Worm (Caenorhabditis elegans): Measurements from ENCODE around the gene lin-39.

ce11 chrIII:7494850-7495314, 41.5 kb downstream of the lin-39 start:
- TF ChIP-seq php-3 (GFP tag; IDR thresholded peaks at IDR 0.05) (0 out of 2 replicates have a peak, but pooled peaks have one; percentile 5), spr-3 (GFP tag; optimal IDR thresholded peaks at IDR 0.05) (peak; percentile 58), egl-27 (tag; optimal IDR thresholded peaks at IDR 0.05) (no peak), snpc-4 (tag; optimal IDR thresholded peaks at IDR 0.05) (no peak), zag-1 (tag; optimal IDR thresholded peaks at IDR 0.05) (no peak), daf-8 (GFP tag; IDR thresholded peaks at IDR 0.05) (no peak), unc-39 (tag; optimal IDR thresholded peaks at IDR 0.05) (no peak), fos-1 (tag; optimal IDR thresholded peaks at IDR 0.05) (no peak), ceh-20 (GFP tag; IDR thresholded peaks at IDR 0.05) (no peak), fkh-10 (GFP tag; optimal IDR thresholded peaks at IDR 0.05) (no peak), F26F4.8 (GFP tag; conservative IDR thresholded peaks at IDR 0.05) (no peak), nhr-237 (tag; optimal IDR thresholded peaks at IDR 0.05) (no peak), dpl-1 (GFP tag; optimal IDR thresholded peaks at IDR 0.05) (no peak)

Data from whole organism, L4 larva.